Worm (Caenorhabditis elegans): ENCODE results near the gene rla-2.

The rla-2 gene

DNA sequence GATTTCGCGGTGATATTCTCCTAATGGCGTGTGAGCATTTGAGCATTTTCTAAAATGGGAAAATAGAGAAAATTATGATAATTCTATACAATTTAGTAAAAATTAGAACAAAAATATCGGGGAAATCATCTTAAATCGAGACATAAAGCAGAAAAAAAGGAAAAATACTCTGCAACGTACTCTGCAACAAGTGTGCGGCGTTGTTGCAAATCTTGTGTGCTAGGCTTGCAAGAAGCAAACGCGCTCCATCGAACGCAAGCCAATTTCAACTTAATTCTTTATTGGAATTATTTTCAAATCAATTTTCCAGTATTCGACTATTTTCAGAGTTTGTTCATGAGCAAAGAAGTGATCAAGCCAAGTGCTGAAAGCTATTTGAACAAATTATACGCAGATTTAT is 16.0 kb upstream of the rla-2 start, which contains the start of the genes Y62E10A.20, Y62E10A.23 and mdt-9:
Gene Y62E10A.20, minus strand, starts transcription at position 49 of the 400 bp plus-strand sequence.
Gene Y62E10A.23, plus strand, starts transcription at position 282 of the 400 bp plus-strand sequence.
Gene mdt-9, plus strand, starts transcription at position 338 of the 400 bp plus-strand sequence.
- no peak for TF ChIP-seq F55B11.4 (tag; optimal IDR thresholded peaks at IDR 0.05; ENCODE audit: borderline replicate concordance, insufficient read depth)
- no peak for TF ChIP-seq unc-62 (GFP tag; optimal IDR thresholded peaks at IDR 0.05)
- TF ChIP-seq ceh-91 (GFP tag; IDR thresholded peaks at IDR 0.05) = no peak
- no peak for TF ChIP-seq zim-3 (tag; optimal IDR thresholded peaks at IDR 0.05)
- TF ChIP-seq mes-4 (tag; optimal IDR thresholded peaks at IDR 0.05) = no peak
- TF ChIP-seq Y56A3A.18 (GFP tag; IDR thresholded peaks at IDR 0.05) = no peak
- TF ChIP-seq rpc-1 (optimal IDR thresholded peaks at IDR 0.05) = peak; percentile 39
- TF ChIP-seq rpc-1 (tag; optimal IDR thresholded peaks at IDR 0.05) = no peak
- no peak for TF ChIP-seq lsy-27 (tag; optimal IDR thresholded peaks at IDR 0.05; ENCODE audit: borderline replicate concordance, insufficient read depth)
- no peak for TF ChIP-seq ztf-22 (GFP tag; optimal IDR thresholded peaks at IDR 0.05)
- no peak for TF ChIP-seq rcor-1 (GFP tag; IDR thresholded peaks at IDR 0.05)
- no peak for TF ChIP-seq ztf-3 (GFP tag; optimal IDR thresholded peaks at IDR 0.05)
- TF ChIP-seq ztf-26 (tag; optimal IDR thresholded peaks at IDR 0.05) = no peak
- TF ChIP-seq egrh-3 (GFP tag; IDR thresholded peaks at IDR 0.05) = no peak
- peak; percentile 46; the same call in 1 of the 2 replicates for TF ChIP-seq attf-6 (GFP tag; IDR thresholded peaks at IDR 0.05)
- TF ChIP-seq B0261.1 (tag; optimal IDR thresholded peaks at IDR 0.05) = no peak
- TF ChIP-seq mcd-1 (GFP tag; IDR thresholded peaks at IDR 0.05) = peak; percentile 91
- TF ChIP-seq Y95B8A.8 (GFP tag; IDR thresholded peaks at IDR 0.05) = no peak
- TF ChIP-seq Y53G8AR.9 (GFP tag; conservative IDR thresholded peaks at IDR 0.05) = no peak
- TF ChIP-seq snpc-4 (GFP tag; optimal IDR thresholded peaks at IDR 0.05) = no peak
- TF ChIP-seq snpc-4 (tag; optimal IDR thresholded peaks at IDR 0.05) = peak; percentile 5 to 81 (median 66)
- TF ChIP-seq sea-2 (GFP tag; IDR thresholded peaks at IDR 0.05) = no peak
- TF ChIP-seq attf-5 (GFP tag; optimal IDR thresholded peaks at IDR 0.05) = peak; percentile 74
- no peak for TF ChIP-seq ets-4 (GFP tag; optimal IDR thresholded peaks at IDR 0.05)
- TF ChIP-seq ceh-100 (GFP tag; IDR thresholded peaks at IDR 0.05) = peak; percentile 63
- TF ChIP-seq dox-1 (GFP tag; IDR thresholded peaks at IDR 0.05) = peak; percentile 59
- no peak for TF ChIP-seq F22D6.2 (tag; optimal IDR thresholded peaks at IDR 0.05)
- TF ChIP-seq hsf-1 (GFP tag; IDR thresholded peaks at IDR 0.05) = no peak
- TF ChIP-seq F57C9.4 (tag; optimal IDR thresholded peaks at IDR 0.05) = no peak
- no peak for TF ChIP-seq ekl-4 (GFP tag; IDR thresholded peaks at IDR 0.05)
- peak; percentile 40 for TF ChIP-seq D2030.7 (GFP tag; IDR thresholded peaks at IDR 0.05)
- no peak for TF ChIP-seq mxl-1 (tag; optimal IDR thresholded peaks at IDR 0.05)
- peak; percentile 50 for TF ChIP-seq unc-130 (GFP tag; optimal IDR thresholded peaks at IDR 0.05)
- TF ChIP-seq lin-35 (GFP tag; optimal IDR thresholded peaks at IDR 0.05) = peak in 1 of 3 experiments; percentile 73
- no peak for TF ChIP-seq F37B4.10 (GFP tag; IDR thresholded peaks at IDR 0.05)
- TF ChIP-seq rec-8 (tag; optimal IDR thresholded peaks at IDR 0.05) = no peak
- no peak for TF ChIP-seq nhr-120 (GFP tag; IDR thresholded peaks at IDR 0.05)
- TF ChIP-seq snpc-1.3 (tag; optimal IDR thresholded peaks at IDR 0.05; ENCODE audit: insufficient read depth) = peak; percentile 45
- no peak for TF ChIP-seq ztf-6 (GFP tag; IDR thresholded peaks at IDR 0.05)
- TF ChIP-seq lin-40 (tag; optimal IDR thresholded peaks at IDR 0.05) = peak; percentile 47
- no peak for TF ChIP-seq tlf-1 (GFP tag; optimal IDR thresholded peaks at IDR 0.05)
- TF ChIP-seq aptf-2 (GFP tag; conservative IDR thresholded peaks at IDR 0.05) = no peak
- TF ChIP-seq Y79H2A.3 (GFP tag; conservative IDR thresholded peaks at IDR 0.05) = no peak
- TF ChIP-seq T07F8.4 (tag; optimal IDR thresholded peaks at IDR 0.05) = no peak
- TF ChIP-seq C06A6.2 (GFP tag; conservative IDR thresholded peaks at IDR 0.05) = no peak
- peak; percentile 29 for TF ChIP-seq lin-54 (GFP tag; optimal IDR thresholded peaks at IDR 0.05)
- 0 out of 2 replicates have a peak, but pooled peaks have one; percentile 43 for TF ChIP-seq madf-3 (GFP tag; IDR thresholded peaks at IDR 0.05)
- TF ChIP-seq nfyb-1 (GFP tag; IDR thresholded peaks at IDR 0.05) = no peak
- TF ChIP-seq pha-4 (tag; optimal IDR thresholded peaks at IDR 0.05) = no peak
- TF ChIP-seq ceh-27 (GFP tag; optimal IDR thresholded peaks at IDR 0.05) = peak; percentile 25

Measured in whole organism, young adult.